Fruit fly (Drosophila melanogaster) whole organism, embryonic: ENCODE results near the gene ND-B18.

ENCODE experiments used
- Adf1 ChIP-seq: fragments of 200-800 bp; sonication (Bioruptor generic); IDR thresholded peaks from 2 replicates; pipeline ENCODE4 v1.3.6; 2022; ENCODE audit warnings: missing biosample characterization, missing genetic modification characterization
- CG10209 ChIP-seq: fragments of 200-800 bp; sonication (Bioruptor generic); optimal IDR thresholded peaks from 3 replicates; lab custom pipeline; 2017; ENCODE audit warnings: missing biosample characterization, mild to moderate bottlenecking, missing genetic modification characterization, missing genetic modification reagents
- CG10462 ChIP-seq: fragments of 200-800 bp; sonication (Bioruptor generic); optimal IDR thresholded peaks from 2 replicates; lab custom pipeline; 2016; ENCODE audit warnings: missing biosample characterization, missing genetic modification characterization
- CG13123 ChIP-seq: fragments of 200-800 bp; sonication (Bioruptor generic); optimal IDR thresholded peaks from 2 replicates; lab custom pipeline; 2016; ENCODE audit warnings: missing biosample characterization, missing genetic modification characterization
- CG14441 ChIP-seq: fragments of 200-800 bp; sonication (Bioruptor generic); IDR thresholded peaks from 2 replicates; pipeline ENCODE4 v1.3.6; 2022; ENCODE audit warnings: missing biosample characterization, missing genetic modification characterization
- CG14667 ChIP-seq: fragments of 200-800 bp; sonication (Bioruptor generic); IDR thresholded peaks from 2 replicates; pipeline ENCODE4 v1.3.6; 2022; ENCODE audit warnings: missing biosample characterization, missing genetic modification characterization
- CG15073 ChIP-seq: fragments of 200-800 bp; sonication (Bioruptor generic); optimal IDR thresholded peaks from 2 replicates; lab custom pipeline; 2016; ENCODE audit warnings: missing biosample characterization, missing genetic modification characterization
- CG17829 ChIP-seq: fragments of 200-800 bp; optimal IDR thresholded peaks from 2 replicates; lab custom pipeline; 2019; ENCODE audit warnings: missing biosample characterization, mild to moderate bottlenecking, missing genetic modification characterization, moderate library complexity
- CG1792 ChIP-seq: fragments of 200-800 bp; sonication (Bioruptor generic); optimal IDR thresholded peaks from 2 replicates; lab custom pipeline; 2016; ENCODE audit warnings: missing biosample characterization, missing genetic modification characterization
- CG18262 ChIP-seq: fragments of 200-800 bp; optimal IDR thresholded peaks from 3 replicates; lab custom pipeline; 2019; ENCODE audit warnings: missing biosample characterization, mild to moderate bottlenecking, missing genetic modification characterization, moderate library complexity
- CG18764 ChIP-seq: fragments of 200-800 bp; sonication (Bioruptor generic); optimal IDR thresholded peaks from 3 replicates; lab custom pipeline; 2016; ENCODE audit warnings: missing biosample characterization, missing genetic modification characterization
- CG3065 ChIP-seq: fragments of 200-800 bp; sonication (Bioruptor generic); optimal IDR thresholded peaks from 2 replicates; lab custom pipeline; 2016; ENCODE audit warnings: missing biosample characterization, missing genetic modification characterization
- CG31441 ChIP-seq: fragments of 200-800 bp; sonication (Bioruptor generic); IDR thresholded peaks from 2 replicates; pipeline ENCODE4 v1.3.6; 2022; ENCODE audit warnings: missing biosample characterization, missing genetic modification characterization
- CG3847 ChIP-seq: fragments of 200-800 bp; sonication (Bioruptor generic); IDR thresholded peaks from 2 replicates; pipeline ENCODE4 v1.3.6; 2022; ENCODE audit warnings: missing biosample characterization, missing genetic modification characterization
- CG6175 ChIP-seq: fragments of 200-800 bp; sonication (Bioruptor generic); IDR thresholded peaks from 3 replicates; pipeline ENCODE4 v1.3.6; 2022; ENCODE audit warnings: missing biosample characterization, missing genetic modification characterization
- CG6272 ChIP-seq: fragments of 200-800 bp; sonication (Bioruptor generic); IDR thresholded peaks from 2 replicates; pipeline ENCODE4 v1.3.6; 2022; ENCODE audit warnings: missing biosample characterization, missing genetic modification characterization
- CG7786 ChIP-seq: fragments of 200-800 bp; sonication (Bioruptor generic); optimal IDR thresholded peaks from 2 replicates; lab custom pipeline; 2016; ENCODE audit warnings: missing biosample characterization, missing genetic modification characterization
- CG9797 ChIP-seq: fragments of 200-800 bp; sonication (Bioruptor generic); optimal IDR thresholded peaks from 3 replicates; lab custom pipeline; 2018; ENCODE audit warnings: missing biosample characterization, mild to moderate bottlenecking, missing genetic modification characterization
- CrebB ChIP-seq: fragments of 200-800 bp; sonication (Bioruptor generic); optimal IDR thresholded peaks from 3 replicates; lab custom pipeline; 2018; ENCODE audit warnings: missing biosample characterization, mild to moderate bottlenecking, missing genetic modification characterization
- Dref ChIP-seq: fragments of 200-800 bp; sonication (Bioruptor generic); IDR thresholded peaks from 2 replicates; pipeline ENCODE4 v1.3.6; 2022; ENCODE audit warnings: missing biosample characterization, missing genetic modification characterization
- Hr78 ChIP-seq, 2 experiments: fragments of 200-800 bp in 1 of 2; fragments of >200 bp in 1 of 2; sonication (Bioruptor generic) in 1 of 2; optimal IDR thresholded peaks; 2 replicates each; lab custom pipeline; 2017 to 2019; ENCODE audit warnings: missing biosample characterization in 2 of 2, missing genetic modification characterization in 2 of 2, mild to moderate bottlenecking in 1 of 2, moderate library complexity in 1 of 2
- Mrtf ChIP-seq: fragments of 200-800 bp; sonication (Bioruptor generic); IDR thresholded peaks from 3 replicates; pipeline ENCODE4 v1.3.6; 2022; ENCODE audit warnings: missing biosample characterization, missing genetic modification characterization
- Ravus ChIP-seq: fragments of 200-800 bp; sonication (Bioruptor generic); IDR thresholded peaks from 2 replicates; pipeline ENCODE4 v1.3.6; 2022; ENCODE audit warnings: missing biosample characterization, missing genetic modification characterization
- Sin3A ChIP-seq: fragments of >200 bp; optimal IDR thresholded peaks from 2 replicates; lab custom pipeline; 2018
- Sry-β ChIP-seq: fragments of 200-800 bp; sonication (Bioruptor generic); optimal IDR thresholded peaks from 2 replicates; lab custom pipeline; 2018; ENCODE audit warnings: missing biosample characterization, mild to moderate bottlenecking, missing genetic modification characterization, moderate library complexity
- Tbp ChIP-seq: fragments of >200 bp; optimal IDR thresholded peaks from 2 replicates; lab custom pipeline; 2018; ENCODE audit warnings: missing biosample characterization, missing genetic modification characterization
- Trl ChIP-seq, 3 experiments: fragments of >200 bp in 2 of 3; fragments of 200-800 bp in 1 of 3; sonication (Bioruptor generic) in 1 of 3; optimal IDR thresholded peaks; 2 replicates in 1 of 3; 3 replicates in 2 of 3; lab custom pipeline; 2016 to 2017; ENCODE audit warnings: missing biosample characterization in 1 of 3, missing genetic modification characterization in 1 of 3
- cad ChIP-seq: fragments of >200 bp; optimal IDR thresholded peaks from 2 replicates; lab custom pipeline; 2017; ENCODE audit warnings: missing biosample characterization, missing genetic modification characterization
- cato ChIP-seq: fragments of 200-800 bp; sonication (Bioruptor generic); optimal IDR thresholded peaks from 2 replicates; lab custom pipeline; 2016; ENCODE audit warnings: missing biosample characterization, missing genetic modification characterization, borderline replicate concordance
- chif ChIP-seq, 2 experiments: fragments of 200-800 bp; sonication (Bioruptor generic); optimal IDR thresholded peaks; 3 replicates each; lab custom pipeline; 2016; ENCODE audit warnings: missing biosample characterization in 2 of 2, missing genetic modification characterization in 2 of 2
- chinmo ChIP-seq: fragments of 200-800 bp; sonication (Bioruptor generic); IDR thresholded peaks from 4 replicates; pipeline ENCODE4 v1.3.6; 2022; ENCODE audit warnings: missing biosample characterization, missing genetic modification characterization; ENCODE audit not compliant: partially characterized antibody
- da ChIP-seq: fragments of 200-800 bp; sonication (Bioruptor generic); optimal IDR thresholded peaks from 2 replicates; lab custom pipeline; 2016; ENCODE audit warnings: missing biosample characterization, missing genetic modification characterization
- disco-r ChIP-seq: fragments of 200-800 bp; sonication (Bioruptor generic); optimal IDR thresholded peaks from 2 replicates; lab custom pipeline; 2016; ENCODE audit warnings: missing biosample characterization, missing genetic modification characterization
- dmrt99B ChIP-seq: fragments of 200-800 bp; sonication (Bioruptor generic); optimal IDR thresholded peaks from 2 replicates; lab custom pipeline; 2018; ENCODE audit warnings: missing biosample characterization, mild to moderate bottlenecking, missing genetic modification characterization, moderate library complexity
- gfzf ChIP-seq: fragments of 200-800 bp; sonication (Bioruptor generic); optimal IDR thresholded peaks from 2 replicates; lab custom pipeline; 2016; ENCODE audit warnings: missing biosample characterization, mild to moderate bottlenecking, missing genetic modification characterization, moderate library complexity
- ham ChIP-seq: fragments of 200-800 bp; sonication (Bioruptor generic); IDR thresholded peaks from 2 replicates; pipeline ENCODE4 v1.3.6; 2022; ENCODE audit warnings: missing biosample characterization, missing genetic modification characterization
- klu ChIP-seq: fragments of 200-800 bp; sonication (Bioruptor generic); IDR thresholded peaks from 2 replicates; pipeline ENCODE4 v1.3.6; 2022; ENCODE audit warnings: missing biosample characterization, missing genetic modification characterization
- lmd ChIP-seq: fragments of 200-800 bp; sonication (Bioruptor generic); IDR thresholded peaks from 2 replicates; pipeline ENCODE4 v1.3.6; 2022; ENCODE audit warnings: missing biosample characterization, missing genetic modification characterization
- mld ChIP-seq: fragments of 200-800 bp; sonication (Bioruptor generic); IDR thresholded peaks from 3 replicates; pipeline ENCODE4 v1.3.6; 2022; ENCODE audit warnings: missing biosample characterization, missing genetic modification characterization; ENCODE audit not compliant: partially characterized antibody
- nau ChIP-seq: fragments of 200-800 bp; sonication (Bioruptor generic); optimal IDR thresholded peaks from 3 replicates; lab custom pipeline; 2017; ENCODE audit warnings: missing biosample characterization, mild to moderate bottlenecking, missing genetic modification characterization, missing genetic modification reagents
- p53 ChIP-seq: fragments of 200-800 bp; sonication (Bioruptor generic); optimal IDR thresholded peaks from 2 replicates; lab custom pipeline; 2016; ENCODE audit warnings: missing biosample characterization, missing genetic modification characterization
- peb ChIP-seq: fragments of 200-800 bp; sonication (Bioruptor generic); IDR thresholded peaks from 2 replicates; pipeline ENCODE4 v1.3.6; 2022; ENCODE audit warnings: missing biosample characterization, missing genetic modification characterization
- pfk ChIP-seq: fragments of 200-800 bp; sonication (Bioruptor generic); optimal IDR thresholded peaks from 2 replicates; lab custom pipeline; 2018; ENCODE audit warnings: missing biosample characterization, mild to moderate bottlenecking, missing genetic modification characterization, moderate library complexity
- row ChIP-seq: fragments of 200-800 bp; sonication (Bioruptor generic); IDR thresholded peaks from 3 replicates; pipeline ENCODE4 v1.3.6; 2022; ENCODE audit warnings: missing biosample characterization, missing genetic modification characterization
- salm ChIP-seq: fragments of 200-800 bp; sonication (Bioruptor generic); optimal IDR thresholded peaks from 2 replicates; lab custom pipeline; 2018; ENCODE audit warnings: missing biosample characterization, mild to moderate bottlenecking, missing genetic modification characterization
- sc ChIP-seq, 3 experiments: fragments of >200 bp in 2 of 3; fragments of 200-800 bp in 1 of 3; sonication (Bioruptor generic) in 1 of 3; optimal IDR thresholded peaks; 2 replicates in 2 of 3; 3 replicates in 1 of 3; lab custom pipeline; 2017; ENCODE audit warnings: mild to moderate bottlenecking in 1 of 3, missing biosample characterization in 1 of 3, missing genetic modification characterization in 1 of 3, missing genetic modification reagents in 1 of 3
- scrt ChIP-seq: fragments of 200-800 bp; sonication (Bioruptor generic); optimal IDR thresholded peaks from 2 replicates; lab custom pipeline; 2018; ENCODE audit warnings: missing biosample characterization, mild to moderate bottlenecking, missing genetic modification characterization, moderate library complexity
- sima ChIP-seq: fragments of 200-800 bp; sonication (Bioruptor generic); optimal IDR thresholded peaks from 2 replicates; lab custom pipeline; 2016; ENCODE audit warnings: missing biosample characterization, missing genetic modification characterization
- sug ChIP-seq: fragments of 200-800 bp; optimal IDR thresholded peaks from 2 replicates; lab custom pipeline; 2019; ENCODE audit warnings: missing biosample characterization, mild to moderate bottlenecking, missing genetic modification characterization, moderate library complexity
- vnd ChIP-seq: fragments of 200-800 bp; sonication (Bioruptor generic); IDR thresholded peaks from 3 replicates; pipeline ENCODE4 v1.3.6; 2022; ENCODE audit warnings: missing biosample characterization, missing genetic modification characterization; ENCODE audit not compliant: partially characterized antibody
- wek ChIP-seq: fragments of 200-800 bp; sonication (Bioruptor generic); optimal IDR thresholded peaks from 3 replicates; lab custom pipeline; 2018; ENCODE audit warnings: missing biosample characterization, mild to moderate bottlenecking, missing genetic modification characterization, moderate library complexity

Gene ND-B18

dm6 chrX:15026897-15027296 is 36.6 kb upstream of the ND-B18 start (continued):
- TF ChIP-seq mld (GFP tag; lab: Robert Waterston, UW) (no peak), Sin3A (lab: Kevin White, UChicago) (no peak), CG6175 (GFP tag; lab: Robert Waterston, UW) (no peak), CG13123 (GFP tag; lab: Kevin White, UChicago) (no peak), chif (GFP tag; optimal IDR thresholded peaks at IDR 0.05; lab: Kevin White, UChicago) (peak in 1 of 2 experiments; percentile 34), pfk (GFP tag; lab: Kevin White, UChicago) (no peak), sc (optimal IDR thresholded peaks at IDR 0.05; lab: Kevin White, UChicago) (no peak), sc (GFP tag; optimal IDR thresholded peaks at IDR 0.05; lab: Kevin White, UChicago) (no peak), sima (no peak), p53 (GFP tag; lab: Kevin White, UChicago) (no peak), CG6272 (GFP tag; lab: Robert Waterston, UW) (no peak), cad (GFP tag; lab: Kevin White, UChicago) (no peak), gfzf (GFP tag; lab: Kevin White, UChicago) (no peak), CG3847 (GFP tag; lab: Robert Waterston, UW) (no peak), CG15073 (GFP tag; lab: Kevin White, UChicago) (no peak), Trl (optimal IDR thresholded peaks at IDR 0.05; lab: Kevin White, UChicago) (no peak), Trl (GFP tag; optimal IDR thresholded peaks at IDR 0.05; lab: Kevin White, UChicago) (peak; percentile 1), Tbp (GFP tag; lab: Kevin White, UChicago) (no peak), CG9797 (no peak), vnd (GFP tag; lab: Robert Waterston, UW) (no peak), CG1792 (GFP tag; lab: Kevin White, UChicago) (no peak), CrebB (tag; lab: Kevin White, UChicago) (no peak), CG18764 (GFP tag; lab: Kevin White, UChicago) (no peak), CG18262 (peak; percentile 36), CG17829 (tag; lab: Kevin White, UChicago) (no peak), CG14667 (GFP tag; lab: Robert Waterston, UW) (no peak), Sry-β (no peak), CG7786 (GFP tag; lab: Kevin White, UChicago) (no peak), Adf1 (GFP tag; lab: Robert Waterston, UW) (no peak), Ravus (GFP tag; lab: Robert Waterston, UW) (no peak), CG10462 (GFP tag; lab: Kevin White, UChicago) (no peak), Hr78 (GFP tag; optimal IDR thresholded peaks at IDR 0.05; lab: Kevin White, UChicago) (no peak), disco-r (GFP tag; lab: Kevin White, UChicago) (peak; percentile 23), salm (tag; lab: Kevin White, UChicago) (no peak), sug (tag; lab: Kevin White, UChicago) (no peak), klu (no peak), CG31441 (GFP tag; lab: Robert Waterston, UW) (no peak), ham (GFP tag; lab: Robert Waterston, UW) (no peak), lmd (GFP tag; lab: Robert Waterston, UW) (no peak), scrt (no peak), CG14441 (GFP tag; lab: Robert Waterston, UW) (peak; percentile 42; the same call in 1 of the 2 replicates), Mrtf (GFP tag; lab: Robert Waterston, UW) (no peak), dmrt99B (tag; lab: Kevin White, UChicago) (peak; percentile 35), Dref (no peak), peb (GFP tag; lab: Robert Waterston, UW) (no peak), cato (GFP tag; lab: Kevin White, UChicago) (no peak), CG10209 (GFP tag; lab: Kevin White, UChicago) (no peak), nau (no peak), da (no peak), CG3065 (GFP tag; lab: Kevin White, UChicago) (no peak), row (GFP tag; lab: Robert Waterston, UW) (peak; percentile 26; the same call in 2 of the 3 replicates), wek (GFP tag; lab: Kevin White, UChicago) (no peak), chinmo (GFP tag; lab: Robert Waterston, UW) (no peak)
